Fruit fly (Drosophila melanogaster) S2 (cell line): Measurements from ENCODE around the gene Rab39.
A peak's percentile ranks its signal among the peaks of the same experiment; 100 is the strongest.

Experiments
- CG8478 ChIP-seq: fragments of >200 bp; optimal IDR thresholded peaks from 2 replicates; lab custom pipeline; 2018
- CTCF ChIP-seq, 2 experiments: fragments of >200 bp; optimal IDR thresholded peaks; 2 replicates each; lab custom pipeline; 2018

The Rab39 gene

DNA sequence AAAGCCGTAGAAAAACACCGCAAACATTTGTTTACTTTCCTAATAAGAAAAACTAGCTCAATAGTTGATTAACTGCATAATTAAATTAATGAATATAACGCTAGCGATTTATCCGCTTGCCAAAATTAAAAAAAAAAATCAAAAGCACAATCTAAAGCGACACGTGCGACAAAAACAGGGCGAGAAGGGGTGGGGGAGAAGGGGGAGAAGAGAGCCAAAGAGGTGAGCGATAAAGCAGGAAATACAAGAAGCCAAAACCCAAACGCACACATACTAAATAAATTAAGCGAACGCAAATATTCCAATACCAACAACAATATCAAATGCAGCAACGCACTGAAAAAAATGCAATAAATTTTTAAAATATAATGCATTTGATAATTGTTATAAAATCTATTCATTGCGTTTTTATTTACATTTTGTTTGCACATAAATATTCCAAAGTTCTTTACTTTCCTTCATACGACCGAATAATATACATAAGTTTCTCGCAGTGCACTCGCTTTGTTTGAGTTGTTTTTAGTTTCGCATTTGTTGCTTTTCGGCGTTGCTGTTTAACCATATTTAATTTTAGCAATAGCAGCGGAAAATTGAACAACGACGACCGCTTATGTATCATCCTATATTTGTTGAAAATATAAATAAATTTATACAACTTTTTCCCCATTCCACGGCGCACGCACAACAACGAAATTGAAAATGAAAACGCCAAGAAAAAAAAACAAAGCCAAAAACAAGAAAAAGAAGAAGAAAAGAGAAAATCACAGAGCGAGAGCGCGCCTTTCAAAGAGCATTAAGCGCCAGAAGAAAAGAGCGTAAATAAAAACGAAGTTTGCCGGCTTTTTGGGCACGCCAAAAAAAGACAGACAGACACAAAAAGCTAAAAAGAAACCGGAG, 36.5 kb upstream of the Rab39 start:
- TF ChIP-seq CG8478 (lab: Kevin White, UChicago), result no peak
- TF ChIP-seq CTCF (optimal IDR thresholded peaks at IDR 0.05; lab: Kevin White, UChicago), result no peak

DNA sequence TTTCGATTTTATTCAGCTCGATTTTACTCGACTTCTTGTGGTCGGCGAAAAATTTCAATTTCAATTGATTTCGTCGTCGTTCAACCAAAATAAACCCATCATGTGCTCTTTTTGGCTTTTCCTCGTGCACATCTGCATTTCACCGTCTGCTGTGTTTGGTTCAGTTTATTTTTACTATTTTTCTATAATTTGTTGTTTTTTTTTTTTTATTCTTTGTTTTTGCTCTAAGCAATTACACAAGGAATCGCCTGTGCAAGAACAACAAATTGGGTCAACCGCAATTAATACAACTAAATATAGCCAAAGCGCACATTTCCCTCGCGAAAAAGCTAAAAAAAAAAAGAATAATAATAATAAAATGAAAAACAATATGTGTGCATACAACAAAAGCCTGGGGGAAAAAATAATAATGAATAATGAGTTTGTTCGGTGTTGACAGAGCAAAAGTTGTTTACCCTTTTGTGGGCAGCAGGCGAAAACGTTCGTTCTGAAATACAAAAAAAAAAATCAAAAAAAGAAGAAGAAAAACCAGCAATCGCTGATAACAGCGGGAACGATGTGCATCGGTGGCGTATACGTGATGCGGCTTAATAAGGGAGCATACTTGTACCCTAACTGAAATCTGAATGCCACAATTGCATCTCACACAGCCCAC, 35.0 kb upstream of the Rab39 start:
- TF ChIP-seq CTCF (optimal IDR thresholded peaks at IDR 0.05; lab: Kevin White, UChicago) (no peak), CG8478 (lab: Kevin White, UChicago) (no peak)

DNA sequence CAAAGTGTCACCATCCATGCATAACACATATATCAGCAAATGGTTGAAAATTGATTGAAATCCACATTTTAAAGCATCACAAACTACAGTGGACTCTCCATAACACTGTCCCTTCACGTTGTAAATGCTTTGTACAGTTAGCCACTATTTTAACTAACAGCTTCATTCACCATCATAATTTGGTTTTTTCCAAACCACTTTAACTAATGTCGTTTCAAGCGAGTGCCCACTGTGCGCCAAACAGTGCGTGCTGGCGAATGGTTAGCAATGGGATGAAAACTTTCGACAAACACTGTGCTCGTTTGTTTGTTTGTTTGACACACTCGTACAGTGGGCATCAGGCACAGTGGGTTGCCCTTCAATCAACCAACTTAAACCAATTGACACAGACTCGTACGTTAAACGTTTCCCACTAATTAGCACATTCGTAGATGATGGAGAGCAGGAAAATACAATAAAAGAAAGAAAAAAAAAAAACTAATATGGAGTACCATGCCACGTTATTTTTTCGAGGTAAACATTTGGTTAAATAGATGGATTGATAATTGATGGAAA, 34.4 kb upstream of the Rab39 start:
- TF ChIP-seq CTCF (optimal IDR thresholded peaks at IDR 0.05; lab: Kevin White, UChicago) (no peak), CG8478 (lab: Kevin White, UChicago) (no peak)

DNA sequence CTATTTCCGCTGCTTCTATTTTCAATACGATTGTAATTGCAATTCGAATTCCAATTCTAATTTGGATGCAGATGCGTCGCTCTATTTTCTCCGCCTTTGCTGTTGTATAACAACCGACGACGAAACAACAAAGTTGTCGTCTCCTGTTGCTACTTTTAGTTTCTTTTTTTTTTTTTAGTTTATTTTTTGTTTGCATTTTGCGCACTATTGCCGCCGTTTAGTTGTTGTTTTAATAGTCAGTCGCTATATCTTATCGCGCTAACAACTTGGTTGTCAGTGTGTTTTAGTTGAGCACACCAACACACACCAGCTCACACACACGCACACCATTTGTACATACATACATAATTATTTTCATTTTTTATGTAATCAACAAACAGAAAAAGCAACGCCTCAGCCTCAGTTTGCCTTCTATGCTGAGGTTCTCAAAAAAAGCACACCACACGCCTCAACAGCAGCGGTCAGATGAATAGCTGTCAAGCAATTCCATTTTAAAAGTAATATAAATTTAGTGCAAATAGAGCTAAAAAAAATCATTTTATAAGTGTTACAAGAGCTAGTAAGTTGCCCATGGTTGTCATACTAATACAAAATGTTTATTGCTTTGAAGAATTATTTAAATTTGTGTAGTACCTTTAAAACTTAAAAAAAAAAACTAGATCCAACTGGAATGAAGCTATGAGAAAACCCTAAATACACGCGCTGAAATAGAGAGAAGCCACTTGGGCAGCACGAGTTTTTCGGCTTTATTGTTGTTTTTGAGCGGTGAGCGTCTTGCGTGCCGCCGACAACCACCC, 33.2 kb upstream of the Rab39 start:
- TF ChIP-seq CG8478 (lab: Kevin White, UChicago), result no peak
- no peak for TF ChIP-seq CTCF (optimal IDR thresholded peaks at IDR 0.05; lab: Kevin White, UChicago)

dm6 chrX:7702160-7702907, 32.4 kb upstream of the Rab39 start:
- TF ChIP-seq CTCF (optimal IDR thresholded peaks at IDR 0.05; lab: Kevin White, UChicago) (no peak), CG8478 (lab: Kevin White, UChicago) (no peak)

DNA sequence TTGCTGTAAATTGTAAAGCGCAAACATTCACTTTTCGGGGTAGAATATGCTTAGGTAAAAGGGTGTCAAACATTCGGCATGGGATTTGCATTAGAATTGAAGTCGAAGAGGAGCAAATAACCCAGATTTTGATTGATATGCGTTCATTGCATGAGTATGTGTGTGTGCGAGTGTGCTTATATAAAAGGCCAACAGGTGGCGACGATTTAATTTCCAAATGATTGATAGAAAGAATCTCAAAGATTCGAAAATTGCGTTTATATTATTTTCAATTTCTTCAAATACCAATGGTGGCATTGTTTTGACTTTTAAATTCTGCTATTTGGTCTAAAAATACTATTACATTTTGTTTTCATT, 30.9 kb upstream of the Rab39 start:
- TF ChIP-seq CTCF (optimal IDR thresholded peaks at IDR 0.05; lab: Kevin White, UChicago), result no peak
- TF ChIP-seq CG8478 (lab: Kevin White, UChicago), result no peak

DNA sequence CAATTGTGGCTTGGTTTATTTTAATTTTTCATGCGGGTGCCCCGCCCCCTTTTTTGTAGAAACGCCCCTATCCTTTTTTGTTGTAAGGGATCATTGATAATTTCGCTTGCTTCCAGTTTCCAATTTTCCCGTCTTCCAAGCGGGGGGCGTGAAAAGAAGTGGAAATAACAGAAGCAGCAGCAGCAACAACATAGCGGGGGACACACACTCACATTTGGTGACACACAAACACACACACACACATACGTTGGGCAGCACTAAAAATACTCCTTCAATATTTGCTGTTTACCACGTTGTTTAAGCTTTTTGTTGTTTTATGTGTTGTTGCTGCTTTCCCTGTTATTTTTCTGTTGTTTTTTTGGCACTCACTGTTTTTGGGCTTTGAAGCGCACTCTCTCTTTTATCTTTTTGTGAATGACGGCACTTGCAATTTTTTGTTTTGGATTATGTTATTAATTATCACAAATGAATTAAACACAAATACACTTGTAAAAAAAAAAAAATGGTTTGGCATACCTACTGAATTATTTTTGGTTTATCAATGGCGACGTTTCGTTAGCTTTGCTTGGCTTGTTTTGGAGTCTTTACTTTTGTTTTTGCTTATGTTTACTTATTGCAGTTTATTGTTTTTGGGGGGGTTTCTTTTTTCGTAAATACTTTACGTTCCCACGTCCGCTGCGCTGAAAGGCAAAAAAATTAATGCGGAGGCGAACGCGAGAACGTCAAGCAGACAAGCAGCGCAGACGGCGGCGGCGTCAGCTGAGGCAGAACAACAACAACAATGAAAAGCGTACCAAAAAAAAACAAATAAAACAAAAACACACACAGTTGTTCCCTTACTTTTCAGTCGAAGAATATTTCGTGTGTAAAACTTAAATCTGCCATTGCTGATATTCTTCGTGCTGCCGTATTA, 30.2 kb upstream of the Rab39 start:
- no peak for TF ChIP-seq CG8478 (lab: Kevin White, UChicago)

dm6 chrX:7705175-7706097, 29.3 kb upstream of the Rab39 start:
- TF ChIP-seq CG8478 (lab: Kevin White, UChicago) (peak; percentile 24), CTCF (optimal IDR thresholded peaks at IDR 0.05; lab: Kevin White, UChicago) (no peak)

DNA sequence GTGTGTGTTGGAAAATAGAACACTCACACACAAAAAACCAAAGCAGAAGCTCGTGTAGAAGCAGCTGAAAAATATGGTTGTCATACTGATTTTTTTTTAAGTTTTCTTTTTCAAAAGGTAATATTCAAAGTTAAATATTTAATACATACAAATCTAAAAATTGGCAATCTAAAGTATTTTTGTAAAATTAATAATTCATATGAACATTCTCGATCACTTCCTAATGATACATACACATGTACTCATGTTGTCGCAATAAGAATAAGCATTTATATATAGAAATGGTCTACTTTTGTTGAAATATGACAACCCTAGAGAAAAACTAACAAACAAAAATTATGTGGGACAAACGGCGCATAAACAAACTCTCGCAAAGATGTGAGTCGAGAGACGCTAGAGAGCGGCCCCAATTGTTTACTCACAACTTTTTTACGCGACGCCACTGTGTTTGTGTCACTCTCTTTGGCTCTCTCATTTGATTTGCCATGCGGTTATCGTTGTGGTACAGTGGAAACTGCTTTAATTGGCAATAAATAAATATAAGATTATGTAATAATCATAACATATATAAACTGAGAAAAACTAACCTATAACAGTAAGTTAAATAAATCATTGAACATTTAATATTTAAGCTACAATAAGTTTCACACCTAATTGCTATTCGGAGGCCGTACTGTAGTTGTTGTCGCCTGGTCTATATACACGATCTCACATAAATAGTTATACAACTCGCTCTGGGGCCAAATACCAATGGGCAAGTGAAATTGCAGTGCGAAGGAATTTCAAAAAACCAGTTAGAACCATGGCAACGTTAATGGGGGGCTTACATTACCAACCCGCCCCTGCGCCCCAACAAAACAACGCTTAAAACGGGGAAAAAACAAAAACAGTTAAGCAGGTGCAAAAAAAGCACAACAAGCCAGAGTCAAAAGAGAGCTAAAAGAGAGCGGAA, 28.0 kb upstream of the Rab39 start:
- TF ChIP-seq CTCF (optimal IDR thresholded peaks at IDR 0.05; lab: Kevin White, UChicago), result no peak
- TF ChIP-seq CG8478 (lab: Kevin White, UChicago), result no peak

DNA sequence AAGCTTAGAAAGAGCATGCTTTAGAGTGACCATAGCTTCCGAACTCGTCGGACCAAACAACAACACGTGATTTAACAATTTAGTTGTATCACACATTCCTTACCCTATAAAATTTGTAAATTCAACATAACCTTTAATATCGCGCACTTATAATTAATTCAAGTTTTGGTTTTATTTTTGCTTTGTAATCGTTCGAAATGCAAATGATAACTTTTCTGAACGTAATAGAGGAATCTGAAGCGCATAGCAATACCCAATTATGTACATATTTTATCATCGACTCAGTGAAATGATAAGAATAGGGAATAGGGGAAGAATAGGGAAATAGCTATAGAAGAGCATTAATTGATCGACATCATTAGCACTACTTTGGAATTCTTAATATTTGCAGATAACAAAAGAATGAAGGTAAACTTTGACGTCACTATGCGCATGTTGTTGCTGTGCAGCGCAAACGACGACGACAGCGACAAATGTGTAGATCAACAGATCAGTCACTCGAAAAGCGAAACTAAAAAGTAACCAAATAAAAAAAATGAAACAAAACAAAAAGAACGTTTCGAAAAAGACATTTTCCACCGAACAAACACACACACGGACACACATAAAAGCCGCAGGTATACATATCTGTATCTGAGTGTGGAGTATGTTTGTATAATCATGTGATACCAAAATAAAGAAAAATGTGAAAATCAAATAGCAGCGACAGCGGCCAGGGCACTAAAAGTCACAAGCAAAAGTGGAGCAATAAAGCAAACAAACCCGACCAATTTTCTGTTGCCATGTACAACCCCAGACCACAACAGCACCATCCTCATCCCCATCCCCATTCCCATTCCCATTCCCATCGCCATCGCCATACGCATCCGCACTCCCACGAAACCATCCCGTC, 27.1 kb upstream of the Rab39 start:
- TF ChIP-seq CG8478 (lab: Kevin White, UChicago), result no peak
- no peak for TF ChIP-seq CTCF (optimal IDR thresholded peaks at IDR 0.05; lab: Kevin White, UChicago)
